Worm (Caenorhabditis elegans) whole organism, L4 larva: Measurements from ENCODE around the gene clc-27.

ENCODE experiments used
- aly-2 ChIP-seq: sonication (generic microtip); optimal IDR thresholded peaks from 2 replicates; lab custom pipeline; 2018; ENCODE audit warnings: missing biosample characterization, missing genetic modification characterization
- egl-43 ChIP-seq: fragments of 200-800 bp; sonication (Bioruptor generic); IDR thresholded peaks from 2 replicates; pipeline ENCODE4 v1.3.6; 2022; ENCODE audit warnings: missing genetic modification reagents, missing genetic modification characterization, missing compliant biosample characterization
- lin-15B ChIP-seq: fragments of 150-350 bp; sonication (generic microtip); optimal IDR thresholded peaks from 3 replicates; lab custom pipeline; 2014; ENCODE audit warnings: missing biosample characterization, missing genetic modification characterization

DNA sequence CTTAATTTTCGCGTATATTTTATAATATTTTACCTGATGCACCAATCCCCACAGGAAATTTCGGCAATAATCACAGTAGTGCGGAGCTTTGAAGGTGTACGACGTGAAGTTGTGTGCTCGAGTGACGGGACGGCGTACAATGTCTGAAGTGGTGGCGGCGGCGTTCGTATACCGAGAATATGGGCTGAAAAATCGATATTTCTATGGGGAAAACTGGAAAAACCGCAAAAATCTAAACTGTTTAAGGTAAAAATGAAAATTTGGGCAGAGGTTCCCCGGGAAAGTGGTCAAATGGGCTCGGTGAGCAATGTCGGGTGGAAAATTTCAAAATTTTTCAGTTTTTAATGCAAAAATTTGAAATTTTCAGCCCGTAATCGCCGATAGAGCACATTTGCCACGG, 26.7 kb downstream of the clc-27 start:
- TF ChIP-seq egl-43 (GFP tag; lab: Robert Waterston, UW) (no peak), lin-15B (no peak), aly-2 (tag; lab: Kevin White, UChicago) (no peak)
